Worm (Caenorhabditis elegans) whole organism, L1 larva: ENCODE results near the gene K07F5.16.

Experiments
- C16A3.4 ChIP-seq: fragments of 150-350 bp; optimal IDR thresholded peaks from 2 replicates; lab custom pipeline; 2014; ENCODE audit warnings: missing biosample characterization, missing genetic modification characterization
- C34B4.2 ChIP-seq: sonication (generic microtip); optimal IDR thresholded peaks from 2 replicates; lab custom pipeline; 2017; ENCODE audit warnings: mild to moderate bottlenecking, missing genetic modification characterization, missing compliant biosample characterization
- F16B12.6 ChIP-seq: fragments of 150-350 bp; optimal IDR thresholded peaks from 2 replicates; lab custom pipeline; 2014; ENCODE audit warnings: missing biosample characterization, missing genetic modification characterization
- alr-1 ChIP-seq: fragments of 200-800 bp; sonication (Bioruptor generic); optimal IDR thresholded peaks from 2 replicates; lab custom pipeline; 2018; ENCODE audit warnings: borderline replicate concordance, mild to moderate bottlenecking, missing genetic modification characterization, missing compliant biosample characterization
- blmp-1 ChIP-seq: fragments of 150-350 bp; optimal IDR thresholded peaks from 2 replicates; lab custom pipeline; 2014; ENCODE audit warnings: missing biosample characterization, missing genetic modification characterization
- ceh-63 ChIP-seq: fragments of 200-800 bp; sonication (Bioruptor generic); optimal IDR thresholded peaks from 2 replicates; lab custom pipeline; 2018; ENCODE audit warnings: mild to moderate bottlenecking, missing genetic modification characterization, missing compliant biosample characterization
- ceh-8 ChIP-seq: fragments of 200-800 bp; sonication (Bioruptor generic); optimal IDR thresholded peaks from 2 replicates; lab custom pipeline; 2018; ENCODE audit warnings: mild to moderate bottlenecking, missing genetic modification characterization, moderate library complexity, missing compliant biosample characterization
- ceh-82 ChIP-seq, 3 experiments: fragments of 150-350 bp in 1 of 3; sonication (generic microtip) in 2 of 3; optimal IDR thresholded peaks; 2 replicates each; lab custom pipeline; 2014 to 2017; ENCODE audit warnings: missing biosample characterization in 3 of 3, missing genetic modification characterization in 3 of 3
- ceh-90 ChIP-seq: sonication (generic microtip); optimal IDR thresholded peaks from 2 replicates; lab custom pipeline; 2016; ENCODE audit warnings: missing genetic modification characterization, missing compliant biosample characterization
- dpl-1 ChIP-seq, 3 experiments: fragments of 150-350 bp in 2 of 3; sonication (generic microtip) in 1 of 3; optimal IDR thresholded peaks; 2 replicates each; lab custom pipeline; 2014 to 2017; ENCODE audit warnings: missing biosample characterization in 3 of 3, missing genetic modification characterization in 3 of 3, missing genetic modification reagents in 3 of 3
- dsc-1 ChIP-seq: sonication (generic microtip); optimal IDR thresholded peaks from 2 replicates; lab custom pipeline; 2016; ENCODE audit warnings: mild to moderate bottlenecking, missing genetic modification characterization, missing compliant biosample characterization
- efl-1 ChIP-seq, 4 experiments: fragments of 150-350 bp; optimal IDR thresholded peaks in 3 of 4; peaks in 1 of 4; 1 replicate in 1 of 4; 2 replicates in 3 of 4; lab custom pipeline; 2014; ENCODE audit warnings: missing biosample characterization in 2 of 4, missing genetic modification characterization in 2 of 4, missing genetic modification reagents in 2 of 4
- efl-3 ChIP-seq: fragments of 200-800 bp; sonication (Bioruptor generic); optimal IDR thresholded peaks from 2 replicates; lab custom pipeline; 2018; ENCODE audit warnings: mild to moderate bottlenecking, missing genetic modification characterization, missing compliant biosample characterization
- elt-2 ChIP-seq: sonication (generic microtip); optimal IDR thresholded peaks from 2 replicates; lab custom pipeline; 2016; ENCODE audit warnings: missing genetic modification characterization, mild to moderate bottlenecking, inconsistent platforms, missing compliant biosample characterization, missing genetic modification reagents
- elt-3 ChIP-seq, 6 experiments: fragments of 150-350 bp in 1 of 6; sonication (generic microtip); optimal IDR thresholded peaks; 2 replicates each; lab custom pipeline; 2017 to 2018; ENCODE audit warnings: missing biosample characterization in 6 of 6, missing genetic modification characterization in 6 of 6, inconsistent platforms in 1 of 6
- fkh-4 ChIP-seq: sonication (generic microtip); optimal IDR thresholded peaks from 2 replicates; lab custom pipeline; 2016; ENCODE audit warnings: missing compliant biosample characterization, missing genetic modification characterization, borderline replicate concordance
- fkh-8 ChIP-seq: sonication (generic microtip); optimal IDR thresholded peaks from 2 replicates; lab custom pipeline; 2016; ENCODE audit warnings: mild to moderate bottlenecking, missing genetic modification characterization, missing compliant biosample characterization
- fos-1 ChIP-seq: fragments of 150-350 bp; optimal IDR thresholded peaks from 2 replicates; lab custom pipeline; 2014; ENCODE audit warnings: missing biosample characterization, missing genetic modification characterization
- grh-1 ChIP-seq: fragments of 200-800 bp; sonication (Bioruptor generic); IDR thresholded peaks from 2 replicates; pipeline ENCODE4 v1.3.6; 2022; ENCODE audit warnings: missing genetic modification reagents, missing genetic modification characterization, missing compliant biosample characterization
- hpl-2 ChIP-seq: fragments of 150-350 bp; optimal IDR thresholded peaks from 2 replicates; lab custom pipeline; 2014; ENCODE audit warnings: missing biosample characterization, missing genetic modification reagents, missing genetic modification characterization
- irx-1 ChIP-seq: sonication (generic microtip); optimal IDR thresholded peaks from 2 replicates; lab custom pipeline; 2016; ENCODE audit warnings: missing genetic modification characterization, missing compliant biosample characterization
- isw-1 ChIP-seq: fragments of 200-800 bp; sonication (Bioruptor generic); IDR thresholded peaks from 2 replicates; pipeline ENCODE4 v1.3.6; 2022; ENCODE audit warnings: missing genetic modification characterization, missing compliant biosample characterization
- lin-13 ChIP-seq: fragments of 150-350 bp; optimal IDR thresholded peaks from 2 replicates; lab custom pipeline; 2014; ENCODE audit warnings: missing biosample characterization, missing genetic modification reagents, missing genetic modification characterization
- lin-35 ChIP-seq, 2 experiments: fragments of 150-350 bp; optimal IDR thresholded peaks; 2 replicates each; lab custom pipeline; 2014; ENCODE audit warnings: missing biosample characterization in 2 of 2, missing genetic modification characterization in 2 of 2, missing genetic modification reagents in 2 of 2
- lin-39 ChIP-seq: fragments of 150-350 bp; optimal IDR thresholded peaks from 2 replicates; lab custom pipeline; 2014; ENCODE audit warnings: missing biosample characterization, missing genetic modification reagents, missing genetic modification characterization
- lsy-2 ChIP-seq, 2 experiments: fragments of 150-350 bp; optimal IDR thresholded peaks; 2 replicates each; lab custom pipeline; 2014; ENCODE audit warnings: missing biosample characterization in 2 of 2, missing genetic modification characterization in 2 of 2
- mdl-1 ChIP-seq, 2 experiments: fragments of 150-350 bp; optimal IDR thresholded peaks; 2 replicates each; lab custom pipeline; 2014 to 2017; ENCODE audit warnings: missing biosample characterization in 2 of 2, missing genetic modification characterization in 2 of 2, inconsistent platforms in 1 of 2
- mef-2 ChIP-seq: fragments of 150-350 bp; optimal IDR thresholded peaks from 2 replicates; lab custom pipeline; 2014; ENCODE audit warnings: missing biosample characterization, missing genetic modification characterization
- nhr-12 ChIP-seq: sonication (generic microtip); optimal IDR thresholded peaks from 2 replicates; lab custom pipeline; 2017; ENCODE audit warnings: missing biosample characterization, missing genetic modification characterization
- nhr-19 ChIP-seq: fragments of 200-800 bp; sonication (Bioruptor generic); conservative IDR thresholded peaks from 2 replicates; pipeline ENCODE4 v1.3.6; 2022; ENCODE audit warnings: missing genetic modification characterization, missing compliant biosample characterization
- nhr-20 ChIP-seq: sonication (generic microtip); optimal IDR thresholded peaks from 2 replicates; lab custom pipeline; 2016; ENCODE audit warnings: mild to moderate bottlenecking, missing genetic modification characterization, missing compliant biosample characterization
- nhr-76 ChIP-seq: sonication (generic microtip); optimal IDR thresholded peaks from 2 replicates; lab custom pipeline; 2017; ENCODE audit warnings: missing biosample characterization, missing genetic modification characterization
- nhr-77 ChIP-seq: fragments of 150-350 bp; optimal IDR thresholded peaks from 2 replicates; lab custom pipeline; 2014; ENCODE audit warnings: missing biosample characterization, missing genetic modification characterization
- nhr-84 ChIP-seq: sonication (generic microtip); optimal IDR thresholded peaks from 2 replicates; lab custom pipeline; 2017; ENCODE audit warnings: missing biosample characterization, missing genetic modification characterization
- nhr-90 ChIP-seq: sonication (generic microtip); optimal IDR thresholded peaks from 2 replicates; lab custom pipeline; 2016; ENCODE audit warnings: mild to moderate bottlenecking, missing genetic modification characterization, missing compliant biosample characterization; ENCODE audit not compliant: poor library complexity
- pag-3 ChIP-seq: sonication (generic microtip); optimal IDR thresholded peaks from 2 replicates; lab custom pipeline; 2017; ENCODE audit warnings: missing genetic modification characterization, mild to moderate bottlenecking, missing compliant biosample characterization, antibody characterized with exemption, borderline replicate concordance; ENCODE audit not compliant: insufficient read depth
- pqm-1 ChIP-seq: sonication (generic microtip); optimal IDR thresholded peaks from 3 replicates; lab custom pipeline; 2017; ENCODE audit warnings: missing biosample characterization, missing genetic modification characterization
- snpc-4 ChIP-seq: fragments of 150-350 bp; optimal IDR thresholded peaks from 2 replicates; lab custom pipeline; 2014; ENCODE audit warnings: missing biosample characterization, missing genetic modification characterization
- snu-23 ChIP-seq: sonication (generic microtip); optimal IDR thresholded peaks from 2 replicates; lab custom pipeline; 2016; ENCODE audit warnings: missing genetic modification characterization, missing compliant biosample characterization
- sup-37 ChIP-seq: fragments of 200-800 bp; sonication (Bioruptor generic); optimal IDR thresholded peaks from 2 replicates; lab custom pipeline; 2018; ENCODE audit warnings: mild to moderate bottlenecking, missing genetic modification characterization, missing compliant biosample characterization
- unc-30 ChIP-seq: sonication (generic microtip); optimal IDR thresholded peaks from 2 replicates; lab custom pipeline; 2017; ENCODE audit warnings: missing biosample characterization, missing genetic modification characterization

The K07F5.16 gene

ce11 chrIV:9852250-9852649 lies 11.7 kb upstream of the K07F5.16 start, which contains the start of gene ssq-1:
Gene ssq-1 (plus strand): TSS chrIV:9852550.
- TF ChIP-seq irx-1, result no peak
- no peak for TF ChIP-seq dpl-1 (GFP tag; optimal IDR thresholded peaks at IDR 0.05; lab: Kevin White, UChicago)
- TF ChIP-seq grh-1 (GFP tag; lab: Robert Waterston, UW), result no peak
- no peak for TF ChIP-seq lin-39 (tag; lab: Kevin White, UChicago)
- TF ChIP-seq nhr-77 (tag; lab: Kevin White, UChicago), result no peak
- no peak for TF ChIP-seq C16A3.4 (tag; lab: Kevin White, UChicago)
- no peak for TF ChIP-seq sup-37 (GFP tag; lab: Kevin White, UChicago)
- no peak for TF ChIP-seq C34B4.2 (tag; lab: Kevin White, UChicago)
- no peak for TF ChIP-seq fos-1 (tag; lab: Kevin White, UChicago)
- no peak for TF ChIP-seq pag-3 (tag; lab: Kevin White, UChicago)
- no peak for TF ChIP-seq ceh-8
- no peak for TF ChIP-seq mdl-1 (tag; optimal IDR thresholded peaks at IDR 0.05; lab: Kevin White, UChicago)
- no peak for TF ChIP-seq snpc-4 (tag; lab: Kevin White, UChicago)
- no peak for TF ChIP-seq ceh-90 (tag; lab: Kevin White, UChicago)
- TF ChIP-seq nhr-20 (tag; lab: Kevin White, UChicago), result no peak
- TF ChIP-seq F16B12.6 (tag; lab: Kevin White, UChicago), result no peak

- TF ChIP-seq fkh-4, result no peak
- no peak for TF ChIP-seq isw-1 (GFP tag; lab: Robert Waterston, UW)
- TF ChIP-seq pqm-1 (tag; lab: Kevin White, UChicago), result no peak
- TF ChIP-seq F16B12.6 (tag; lab: Kevin White, UChicago), result no peak
Measured at ce11 chrIV:9852818-9853466, 11.0 kb upstream of the K07F5.16 start.

- TF ChIP-seq elt-2 (tag; lab: Kevin White, UChicago) (peak; percentile 5), nhr-12 (no peak)
- TF ChIP-seq, all 84 proteins: peak for 1
Measured at ce11 chrIV:9854952-9855351, 9.0 kb upstream of the K07F5.16 start.

ce11 chrIV:9855712-9856111 lies 8.2 kb upstream of the K07F5.16 start, which contains the start of gene K07F5.12:
Gene K07F5.12 (plus strand): TSS chrIV:9856012.
- no peak for TF ChIP-seq snu-23 (GFP tag; lab: Kevin White, UChicago)
- no peak for TF ChIP-seq ceh-90 (tag; lab: Kevin White, UChicago)
- no peak for TF ChIP-seq efl-3
- no peak for TF ChIP-seq hpl-2
- no peak for TF ChIP-seq nhr-76 (tag; lab: Kevin White, UChicago)
- TF ChIP-seq dsc-1 (tag; lab: Kevin White, UChicago), result no peak
- no peak for TF ChIP-seq unc-30 (tag; lab: Kevin White, UChicago)
- TF ChIP-seq nhr-84 (tag; lab: Kevin White, UChicago), result no peak
- TF ChIP-seq pag-3 (tag; lab: Kevin White, UChicago), result no peak
- no peak for TF ChIP-seq nhr-19
- TF ChIP-seq blmp-1 (tag; lab: Kevin White, UChicago), result no peak
- no peak for TF ChIP-seq mef-2 (tag; lab: Kevin White, UChicago)
- no peak for TF ChIP-seq C34B4.2 (tag; lab: Kevin White, UChicago)
- no peak for TF ChIP-seq fkh-4
- TF ChIP-seq ceh-63 (GFP tag; lab: Kevin White, UChicago), result no peak

ce11 chrIV:9857952-9858488 lies 5.9 kb upstream of the K07F5.16 start, which contains the start of gene npp-1:
Gene npp-1 (plus strand): TSS chrIV:9858488.
- TF ChIP-seq F16B12.6 (tag; lab: Kevin White, UChicago), result peak; percentile 9
- no peak for TF ChIP-seq nhr-77 (tag; lab: Kevin White, UChicago)
- TF ChIP-seq lin-35 (GFP tag; optimal IDR thresholded peaks at IDR 0.05; lab: Kevin White, UChicago), result peak; percentile 34 to 81
- no peak for TF ChIP-seq nhr-12
- TF ChIP-seq nhr-90 (tag; lab: Kevin White, UChicago), result peak; percentile 17
- TF ChIP-seq lsy-2 (tag; optimal IDR thresholded peaks at IDR 0.05; lab: Kevin White, UChicago), result peak in 1 of 2 experiments; percentile 70
- peak; percentile 62 to 72 for TF ChIP-seq efl-1 (optimal IDR thresholded peaks at IDR 0.05; lab: Kevin White, UChicago)
- peak; percentile 56 to 90 for TF ChIP-seq efl-1 (GFP tag; optimal IDR thresholded peaks at IDR 0.05 in 1 of 2; lab: Kevin White, UChicago)
- no peak for TF ChIP-seq fkh-8 (tag; lab: Kevin White, UChicago)
- no peak for TF ChIP-seq alr-1 (tag; lab: Kevin White, UChicago)
- peak; percentile 35 for TF ChIP-seq lin-13 (GFP tag; lab: Kevin White, UChicago)
- no peak for TF ChIP-seq ceh-63 (GFP tag; lab: Kevin White, UChicago)
- TF ChIP-seq elt-3 (tag; optimal IDR thresholded peaks at IDR 0.05; lab: Kevin White, UChicago), result peak in 1 of 6 experiments; percentile 24
- TF ChIP-seq C16A3.4 (tag; lab: Kevin White, UChicago), result peak; percentile 79
- TF ChIP-seq nhr-20 (tag; lab: Kevin White, UChicago), result peak; percentile 37
- peak; percentile 49 to 69 (median 49) for TF ChIP-seq dpl-1 (GFP tag; optimal IDR thresholded peaks at IDR 0.05; lab: Kevin White, UChicago)
- TF ChIP-seq blmp-1 (tag; lab: Kevin White, UChicago), result peak; percentile 36
- TF ChIP-seq ceh-82 (tag; optimal IDR thresholded peaks at IDR 0.05; lab: Kevin White, UChicago), result peak in 1 of 3 experiments; percentile 20
- peak; percentile 10; the same call in 1 of the 2 replicates for TF ChIP-seq isw-1 (GFP tag; lab: Robert Waterston, UW)
